Fruit fly (Drosophila melanogaster): ENCODE measurements around the gene CG46462.
A peak's percentile ranks its signal among the peaks of the same experiment; 100 is the strongest.

Gene CG46462

DNA sequence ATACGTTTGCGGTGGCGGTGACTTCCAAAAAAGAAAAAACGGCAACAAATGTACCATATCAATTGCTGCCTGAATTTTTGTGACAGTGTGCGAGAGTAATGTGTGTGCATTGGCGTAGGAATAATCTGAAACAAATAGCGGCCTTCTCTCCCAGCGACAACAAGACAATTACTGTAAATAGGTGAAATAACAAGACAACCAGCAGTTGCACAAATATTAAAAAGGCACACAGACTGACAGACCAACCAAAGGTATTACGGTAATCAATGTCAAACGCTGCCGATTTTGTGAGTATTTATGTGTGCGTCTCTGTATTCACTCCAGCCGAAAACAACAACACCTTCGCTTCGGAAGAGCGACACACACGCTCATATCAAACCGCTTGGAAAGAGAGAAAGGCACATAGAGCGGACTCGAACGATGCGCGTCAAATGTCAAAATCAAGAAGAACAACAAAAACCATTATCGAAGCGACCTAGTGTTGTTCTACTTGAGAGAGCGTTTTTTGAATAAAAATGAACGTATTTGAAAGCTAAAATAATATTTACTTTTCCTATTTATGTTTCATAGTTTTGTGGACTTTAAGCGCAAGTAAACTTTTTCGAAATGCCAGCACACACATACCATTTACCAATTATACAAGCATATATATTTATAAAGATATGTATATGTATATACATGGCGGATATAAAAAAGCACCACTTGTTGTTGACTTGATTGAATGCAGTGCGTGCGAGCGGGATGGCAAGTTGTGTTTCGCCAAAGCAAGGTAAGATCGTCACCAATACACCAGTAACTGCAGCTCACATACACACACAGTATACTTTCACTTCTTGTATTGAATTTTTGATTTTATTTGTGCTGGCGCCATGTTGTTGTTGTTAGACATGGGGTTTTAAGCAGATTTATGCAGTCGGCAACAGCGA lies 24.4 kb upstream of the CG46462 start (continued):
- TF ChIP-seq usp (GFP tag; optimal IDR thresholded peaks at IDR 0.05), result no peak

dm6 chr3L:19907706-19908070 lies 23.8 kb upstream of the CG46462 start:
- TF ChIP-seq N (GFP tag; optimal IDR thresholded peaks at IDR 0.05) (no peak), Abd-B (GFP tag; optimal IDR thresholded peaks at IDR 0.05) (no peak), jim (GFP tag; optimal IDR thresholded peaks at IDR 0.05) (no peak), CG9705 (GFP tag; optimal IDR thresholded peaks at IDR 0.05) (no peak)

DNA sequence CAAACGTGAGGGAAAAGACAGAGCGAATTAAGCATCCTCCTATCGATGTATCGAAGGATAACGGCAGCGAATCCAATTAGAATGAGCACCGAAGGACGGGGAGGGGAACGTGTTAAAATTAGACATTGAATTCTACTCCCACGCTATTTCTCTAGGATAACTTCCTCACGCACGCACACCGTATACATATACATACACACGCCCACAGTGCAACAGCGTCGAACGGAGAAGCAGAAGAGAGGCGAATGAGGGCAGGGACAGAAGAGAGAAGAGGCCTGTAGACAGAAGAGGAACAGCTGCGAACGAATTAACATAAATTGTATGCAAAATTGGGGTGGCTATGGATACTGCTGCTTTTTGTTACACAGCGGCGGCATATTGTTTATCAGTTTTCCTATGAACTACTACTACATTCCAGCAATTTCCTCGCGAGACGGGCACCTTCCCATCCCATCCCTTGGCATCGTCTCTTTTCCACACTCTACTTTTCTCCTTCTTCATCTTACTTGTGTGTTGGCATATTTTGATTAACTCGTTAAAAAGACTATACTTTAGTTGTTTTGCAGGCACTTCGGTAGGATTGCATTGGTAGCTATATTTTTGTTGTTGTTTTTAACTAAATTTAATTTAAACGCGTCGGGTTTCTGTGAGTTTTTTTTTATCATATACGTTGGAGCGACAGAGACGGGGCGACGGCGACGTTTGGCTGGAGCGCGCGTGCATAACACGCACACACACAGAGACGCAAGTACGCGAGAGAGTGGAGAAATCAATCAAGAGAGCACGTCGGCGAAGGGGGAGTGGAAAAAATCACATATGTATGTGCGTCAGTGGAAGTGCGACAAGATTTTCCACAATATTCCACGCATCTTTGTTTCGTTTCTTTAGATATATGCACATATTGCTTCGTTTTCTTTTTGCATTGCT lies 23.0 kb upstream of the CG46462 start:
- TF ChIP-seq dmrt93B (GFP tag; optimal IDR thresholded peaks at IDR 0.05) (no peak), foxo (GFP tag; optimal IDR thresholded peaks at IDR 0.05) (peak in 1 of 2 experiments; percentile 14), pan (optimal IDR thresholded peaks at IDR 0.05) (no peak), Rel (GFP tag; optimal IDR thresholded peaks at IDR 0.05) (no peak), Rel (tag; optimal IDR thresholded peaks at IDR 0.05) (peak; percentile 86), dl (GFP tag; optimal IDR thresholded peaks at IDR 0.05; ENCODE audit: insufficient read depth in 1 of 2, partially characterized antibody in 2 of 2) (peak in 1 of 2 experiments; percentile 48), psq (GFP tag; optimal IDR thresholded peaks at IDR 0.05) (peak; percentile 11), h (GFP tag; optimal IDR thresholded peaks at IDR 0.05) (peak; percentile 75), Dif (GFP tag; optimal IDR thresholded peaks at IDR 0.05; ENCODE audit: partially characterized antibody) (peak; percentile 58), Sp1 (GFP tag; optimal IDR thresholded peaks at IDR 0.05) (no peak), woc (GFP tag; optimal IDR thresholded peaks at IDR 0.05) (peak; percentile 32), fru (GFP tag; optimal IDR thresholded peaks at IDR 0.05) (peak; percentile 17), N (GFP tag; optimal IDR thresholded peaks at IDR 0.05) (peak; percentile 20)

DNA sequence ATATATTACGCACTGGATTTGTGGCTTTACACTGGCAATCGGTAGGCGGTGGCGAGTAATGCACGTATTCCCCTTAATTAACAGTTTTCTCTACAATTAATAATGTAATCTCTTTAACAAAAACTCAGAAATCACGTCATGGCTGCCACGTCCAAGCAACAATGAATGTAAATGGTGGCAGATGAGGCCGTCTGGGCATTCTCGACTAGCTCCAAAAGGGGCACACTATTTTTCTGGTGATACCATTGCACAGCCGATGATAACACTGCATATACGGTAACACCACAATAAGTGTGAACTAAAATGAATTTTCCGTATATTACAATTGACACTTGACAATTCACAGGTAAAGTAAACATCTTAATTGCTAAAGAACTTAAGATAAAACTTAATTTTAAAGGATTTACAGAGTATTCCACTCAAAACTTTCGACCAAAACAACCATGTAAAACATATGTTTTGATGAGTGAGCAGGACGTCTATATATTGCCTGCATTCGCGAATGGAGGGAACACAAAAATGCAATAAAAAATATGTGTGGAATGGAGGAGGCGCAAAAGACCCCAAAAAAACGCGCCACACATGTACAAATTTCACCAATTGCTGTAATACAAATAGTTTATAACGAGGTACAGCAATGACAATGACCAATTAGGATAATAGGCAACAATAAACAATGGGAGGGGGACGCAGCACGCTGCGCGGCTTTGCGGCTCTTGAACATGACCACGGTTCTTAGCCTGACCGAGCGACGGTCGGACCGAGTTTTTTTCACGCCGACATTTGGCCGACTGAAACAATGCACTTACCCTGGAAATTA lies 22.0 kb upstream of the CG46462 start:
- TF ChIP-seq Hr83 (GFP tag; optimal IDR thresholded peaks at IDR 0.05; ENCODE audit: poor library complexity, severe bottlenecking), result no peak
- TF ChIP-seq brk (GFP tag; optimal IDR thresholded peaks at IDR 0.05), result no peak
- no peak for TF ChIP-seq Abd-B (GFP tag; optimal IDR thresholded peaks at IDR 0.05)
- TF ChIP-seq CG9705 (GFP tag; optimal IDR thresholded peaks at IDR 0.05), result no peak
- TF ChIP-seq dmrt93B (GFP tag; optimal IDR thresholded peaks at IDR 0.05), result no peak
- TF ChIP-seq tai (GFP tag; optimal IDR thresholded peaks at IDR 0.05), result no peak
- no peak for TF ChIP-seq Dif (GFP tag; optimal IDR thresholded peaks at IDR 0.05; ENCODE audit: partially characterized antibody)
- no peak for TF ChIP-seq CG32264 (GFP tag; optimal IDR thresholded peaks at IDR 0.05)
- TF ChIP-seq GATAd (GFP tag; optimal IDR thresholded peaks at IDR 0.05), result no peak
- no peak for TF ChIP-seq Dfd (GFP tag; optimal IDR thresholded peaks at IDR 0.05)
- TF ChIP-seq Hr78 (GFP tag; optimal IDR thresholded peaks at IDR 0.05), result no peak
- TF ChIP-seq ey (GFP tag; optimal IDR thresholded peaks at IDR 0.05), result no peak
- no peak for TF ChIP-seq jim (GFP tag; optimal IDR thresholded peaks at IDR 0.05)
- no peak for TF ChIP-seq br (GFP tag; optimal IDR thresholded peaks at IDR 0.05)
- TF ChIP-seq N (GFP tag; optimal IDR thresholded peaks at IDR 0.05), result no peak
- TF ChIP-seq usp (GFP tag; optimal IDR thresholded peaks at IDR 0.05), result no peak
- peak; percentile 26 for TF ChIP-seq Sp1 (GFP tag; optimal IDR thresholded peaks at IDR 0.05)
- no peak for TF ChIP-seq Mio (GFP tag; optimal IDR thresholded peaks at IDR 0.05)
- no peak for TF ChIP-seq Myc (optimal IDR thresholded peaks at IDR 0.05)
- no peak for TF ChIP-seq foxo (GFP tag; optimal IDR thresholded peaks at IDR 0.05)
- TF ChIP-seq dsf (GFP tag; optimal IDR thresholded peaks at IDR 0.05; ENCODE audit: borderline replicate concordance), result no peak
- no peak for TF ChIP-seq Hnf4 (GFP tag; optimal IDR thresholded peaks at IDR 0.05)
- no peak for TF ChIP-seq h (GFP tag; optimal IDR thresholded peaks at IDR 0.05)
- TF ChIP-seq Vsx2 (GFP tag; optimal IDR thresholded peaks at IDR 0.05; ENCODE audit: partially characterized antibody), result no peak
- peak; percentile 34 for TF ChIP-seq HLH106 (tag; optimal IDR thresholded peaks at IDR 0.05)
- TF ChIP-seq woc (GFP tag; optimal IDR thresholded peaks at IDR 0.05), result no peak
- no peak for TF ChIP-seq Rel (GFP tag; optimal IDR thresholded peaks at IDR 0.05)
- TF ChIP-seq Rel (tag; optimal IDR thresholded peaks at IDR 0.05), result peak; percentile 38
- no peak for TF ChIP-seq sv (GFP tag; optimal IDR thresholded peaks at IDR 0.05)
- no peak for TF ChIP-seq CrebA (GFP tag; optimal IDR thresholded peaks at IDR 0.05; ENCODE audit: borderline replicate concordance)
- TF ChIP-seq rgr (GFP tag; optimal IDR thresholded peaks at IDR 0.05), result peak; percentile 46
- TF ChIP-seq dl (GFP tag; optimal IDR thresholded peaks at IDR 0.05; ENCODE audit: insufficient read depth in 1 of 2, partially characterized antibody in 2 of 2), result no peak
- TF ChIP-seq OdsH (GFP tag; optimal IDR thresholded peaks at IDR 0.05), result no peak
- TF ChIP-seq lola (GFP tag; optimal IDR thresholded peaks at IDR 0.05), result no peak
